Worm (Caenorhabditis elegans): Measurements from ENCODE around the gene F02A9.1.
A peak's percentile ranks its signal among the peaks of the same experiment; 100 is the strongest.

DNA sequence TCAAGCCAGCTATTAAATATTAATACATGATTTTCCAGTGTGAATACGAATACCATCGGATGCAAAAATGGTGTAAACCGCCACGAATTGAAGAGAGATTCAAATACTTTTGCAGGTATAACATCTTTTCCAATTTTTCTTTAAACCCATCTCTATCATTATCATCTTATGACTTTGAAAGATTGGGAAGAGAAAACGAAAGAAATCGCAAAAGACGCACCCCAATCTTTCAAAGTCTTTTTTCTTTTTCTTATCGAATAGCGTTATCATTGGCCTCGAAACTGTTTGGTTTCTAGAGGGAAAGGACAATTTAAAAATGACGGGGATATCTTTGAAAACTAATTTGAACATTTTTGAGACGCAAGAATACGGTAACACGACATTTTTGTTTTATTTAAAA lies 28.0 kb upstream of the F02A9.1 start:
- TF ChIP-seq daf-16 (GFP tag; optimal IDR thresholded peaks at IDR 0.05): no peak
- no peak for TF ChIP-seq daf-16 (tag; optimal IDR thresholded peaks at IDR 0.05)
- no peak for TF ChIP-seq lsy-2 (tag; optimal IDR thresholded peaks at IDR 0.05)
- peak; percentile 9 for TF ChIP-seq hlh-30 (tag; optimal IDR thresholded peaks at IDR 0.05; ENCODE audit: insufficient read depth)
- no peak for TF ChIP-seq nhr-11 (tag; optimal IDR thresholded peaks at IDR 0.05)
- TF ChIP-seq dpl-1 (GFP tag; optimal IDR thresholded peaks at IDR 0.05): no peak
- no peak for TF ChIP-seq skn-1 (tag; optimal IDR thresholded peaks at IDR 0.05)
- TF ChIP-seq F37D6.2 (tag; optimal IDR thresholded peaks at IDR 0.05): no peak
- TF ChIP-seq daf-8 (GFP tag; IDR thresholded peaks at IDR 0.05): no peak
- no peak for TF ChIP-seq dmd-8 (GFP tag; IDR thresholded peaks at IDR 0.05)
- TF ChIP-seq nhr-25 (tag; optimal IDR thresholded peaks at IDR 0.05; ENCODE audit: borderline replicate concordance, insufficient read depth): no peak
- no peak for TF ChIP-seq T26A8.4 (GFP tag; IDR thresholded peaks at IDR 0.05)
- TF ChIP-seq ztf-11 (tag; optimal IDR thresholded peaks at IDR 0.05): no peak
- no peak for TF ChIP-seq nhr-10 (tag; optimal IDR thresholded peaks at IDR 0.05)
